Worm (Caenorhabditis elegans): Measurements from ENCODE around the gene Y45F10D.7.
A peak's percentile ranks its signal among the peaks of the same experiment; 100 is the strongest.

Gene Y45F10D.7

ce11 chrIV:13777480-13777879, 11.2 kb upstream of the Y45F10D.7 start, which contains the start of gene rpl-18 (continued):
- peak; percentile 78 for TF ChIP-seq snpc-4 (tag; optimal IDR thresholded peaks at IDR 0.05)
- no peak for TF ChIP-seq eor-1 (tag; optimal IDR thresholded peaks at IDR 0.05)
- no peak for TF ChIP-seq nhr-12 (tag; optimal IDR thresholded peaks at IDR 0.05)
- no peak for TF ChIP-seq ceh-82 (tag; optimal IDR thresholded peaks at IDR 0.05)
- no peak for TF ChIP-seq daf-12 (tag; optimal IDR thresholded peaks at IDR 0.05)

DNA sequence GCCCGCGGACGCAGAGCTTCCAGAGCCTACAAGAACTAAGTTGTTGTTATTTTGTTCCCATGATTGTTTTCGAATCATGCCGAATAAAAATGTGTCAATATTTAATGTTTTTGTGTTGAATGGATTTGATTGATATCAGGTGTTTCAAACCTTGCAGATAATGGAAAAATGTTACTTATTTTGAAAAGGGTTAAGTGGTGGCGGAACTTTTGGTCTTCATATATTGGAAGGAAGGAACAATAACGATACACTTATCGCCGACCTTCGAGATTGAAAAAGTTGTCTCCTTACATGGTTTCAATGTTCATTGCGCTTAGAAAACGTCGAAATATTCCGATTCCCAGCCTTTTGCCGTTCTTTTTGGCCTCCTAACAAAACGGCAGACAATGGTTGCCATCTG, 10.0 kb upstream of the Y45F10D.7 start, which contains the start of gene gly-10:
TSS of gene gly-10 (plus strand) at position 387 of the 400 bp plus-strand sequence.
- no peak for TF ChIP-seq nhr-76 (tag; optimal IDR thresholded peaks at IDR 0.05)
- no peak for TF ChIP-seq jun-1 (tag; optimal IDR thresholded peaks at IDR 0.05)
- TF ChIP-seq ceh-9 (tag; optimal IDR thresholded peaks at IDR 0.05), result no peak

DNA sequence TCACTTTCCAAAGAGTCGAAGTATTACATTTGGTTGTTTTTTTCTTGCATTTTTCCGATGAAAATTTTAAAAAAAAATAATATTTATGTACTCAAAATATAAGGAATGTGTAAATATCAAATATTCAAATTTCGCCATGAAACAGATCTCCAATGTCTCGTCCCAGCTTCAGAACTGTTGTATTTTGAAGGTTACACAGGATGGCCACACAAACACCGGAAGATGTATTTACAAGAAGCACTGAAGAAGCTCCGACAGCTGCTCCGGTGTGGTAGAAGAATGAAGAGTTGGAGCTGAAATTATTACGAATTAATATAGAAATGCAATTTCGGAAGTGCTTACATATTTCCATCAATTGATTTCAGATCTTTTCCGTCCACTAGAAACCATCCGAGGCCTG, 6.4 kb upstream of the Y45F10D.7 start:
- TF ChIP-seq nhr-237 (tag; optimal IDR thresholded peaks at IDR 0.05), result no peak
- no peak for TF ChIP-seq nhr-67 (tag; optimal IDR thresholded peaks at IDR 0.05)
- TF ChIP-seq sea-2 (GFP tag; optimal IDR thresholded peaks at IDR 0.05), result no peak
- no peak for TF ChIP-seq lsy-12 (tag; optimal IDR thresholded peaks at IDR 0.05)
- no peak for TF ChIP-seq nhr-43 (tag; optimal IDR thresholded peaks at IDR 0.05; ENCODE audit: poor library complexity, severe bottlenecking)
- no peak for TF ChIP-seq ZK546.5 (tag; optimal IDR thresholded peaks at IDR 0.05)
- TF ChIP-seq lin-39 (tag; optimal IDR thresholded peaks at IDR 0.05), result no peak
- no peak for TF ChIP-seq ceh-16 (tag; optimal IDR thresholded peaks at IDR 0.05)
- no peak for TF ChIP-seq fkh-2 (tag; optimal IDR thresholded peaks at IDR 0.05)
- no peak for TF ChIP-seq zag-1 (tag; optimal IDR thresholded peaks at IDR 0.05)
- no peak for TF ChIP-seq ama-1 (optimal IDR thresholded peaks at IDR 0.05)
- no peak for TF ChIP-seq snpc-4 (tag; optimal IDR thresholded peaks at IDR 0.05)
- TF ChIP-seq fkh-10 (GFP tag; optimal IDR thresholded peaks at IDR 0.05), result no peak
- TF ChIP-seq aly-2 (tag; optimal IDR thresholded peaks at IDR 0.05), result no peak
- TF ChIP-seq ceh-82 (tag; optimal IDR thresholded peaks at IDR 0.05), result no peak
- no peak for TF ChIP-seq daf-12 (tag; optimal IDR thresholded peaks at IDR 0.05)
- no peak for TF ChIP-seq nfya-1 (tag; optimal IDR thresholded peaks at IDR 0.05; ENCODE audit: insufficient read depth)
- no peak for TF ChIP-seq mml-1 (tag; optimal IDR thresholded peaks at IDR 0.05)
- TF ChIP-seq fos-1 (tag; optimal IDR thresholded peaks at IDR 0.05), result no peak
- TF ChIP-seq pqm-1 (tag; optimal IDR thresholded peaks at IDR 0.05), result no peak

DNA sequence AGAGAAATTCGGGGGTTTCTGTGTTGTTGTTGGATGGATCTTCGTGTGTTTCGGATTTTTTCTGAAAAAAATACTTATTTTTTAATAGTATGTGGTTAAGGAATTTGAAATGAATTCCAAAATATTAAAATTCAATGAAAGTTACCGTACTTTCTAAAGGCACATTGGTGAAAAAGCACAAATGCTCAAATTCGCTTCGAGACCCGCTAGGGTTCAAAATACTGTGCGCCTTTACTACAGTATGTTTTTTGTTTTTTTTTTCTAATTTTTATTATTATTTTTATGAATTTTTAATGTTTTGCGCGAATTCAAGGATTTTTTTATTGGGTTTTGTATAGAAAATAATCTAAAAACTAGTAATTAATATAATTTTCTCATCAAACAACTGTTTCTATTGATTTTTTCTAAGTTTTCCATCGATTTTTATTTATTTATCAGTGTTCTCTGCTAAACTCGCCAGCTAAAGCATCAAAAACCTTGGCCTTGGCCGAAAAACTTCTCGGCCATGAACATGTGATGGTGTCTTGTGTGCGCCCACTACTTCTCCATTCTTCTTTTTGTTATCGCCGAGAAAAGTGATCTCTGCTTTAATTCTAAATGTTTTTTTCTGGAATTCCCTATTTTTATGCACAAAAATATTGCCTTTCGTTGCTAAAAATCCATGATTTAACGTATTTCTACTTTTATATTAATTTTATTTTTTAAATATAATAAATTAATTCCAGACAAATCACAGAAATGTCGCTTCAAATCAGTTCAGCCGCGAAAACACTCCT, 5.3 kb upstream of the Y45F10D.7 start, which contains the start of gene iscu-1:
TSS of gene iscu-1 (plus strand) at position 726 of the 776 bp plus-strand sequence.
- TF ChIP-seq ceh-9 (tag; optimal IDR thresholded peaks at IDR 0.05) (no peak), daf-12 (tag; optimal IDR thresholded peaks at IDR 0.05) (no peak), eor-1 (tag; optimal IDR thresholded peaks at IDR 0.05) (no peak), elt-1 (tag; optimal IDR thresholded peaks at IDR 0.05) (no peak), pha-4 (tag; optimal IDR thresholded peaks at IDR 0.05) (peak; percentile 62), nhr-23 (tag; optimal IDR thresholded peaks at IDR 0.05) (peak; percentile 22), zag-1 (tag; optimal IDR thresholded peaks at IDR 0.05) (no peak), fos-1 (tag; optimal IDR thresholded peaks at IDR 0.05) (no peak), hmg-11 (tag; optimal IDR thresholded peaks at IDR 0.05) (peak; percentile 30), nfya-1 (tag; optimal IDR thresholded peaks at IDR 0.05; ENCODE audit: insufficient read depth) (peak; percentile 77), nhr-237 (tag; optimal IDR thresholded peaks at IDR 0.05) (no peak), ceh-28 (tag; optimal IDR thresholded peaks at IDR 0.05) (peak; percentile 45), unc-62 (GFP tag; optimal IDR thresholded peaks at IDR 0.05) (no peak), nhr-76 (tag; optimal IDR thresholded peaks at IDR 0.05) (no peak), pqm-1 (tag; optimal IDR thresholded peaks at IDR 0.05) (no peak), nhr-28 (tag; optimal IDR thresholded peaks at IDR 0.05) (no peak), nhr-25 (tag; optimal IDR thresholded peaks at IDR 0.05) (peak; percentile 20), nhr-12 (tag; optimal IDR thresholded peaks at IDR 0.05) (no peak), nhr-43 (tag; optimal IDR thresholded peaks at IDR 0.05; ENCODE audit: poor library complexity, severe bottlenecking) (no peak), lsy-12 (tag; optimal IDR thresholded peaks at IDR 0.05) (no peak), ztf-4 (tag; optimal IDR thresholded peaks at IDR 0.05) (no peak), egl-27 (tag; optimal IDR thresholded peaks at IDR 0.05) (no peak), tbx-2 (tag; optimal IDR thresholded peaks at IDR 0.05) (no peak), ceh-82 (tag; optimal IDR thresholded peaks at IDR 0.05) (no peak), lin-15B (tag; optimal IDR thresholded peaks at IDR 0.05) (peak; percentile 77), mdl-1 (tag; optimal IDR thresholded peaks at IDR 0.05) (no peak), nhr-77 (tag; optimal IDR thresholded peaks at IDR 0.05) (no peak), fkh-2 (tag; optimal IDR thresholded peaks at IDR 0.05) (no peak), ceh-16 (tag; optimal IDR thresholded peaks at IDR 0.05) (no peak), unc-39 (tag; optimal IDR thresholded peaks at IDR 0.05) (no peak), aly-2 (tag; optimal IDR thresholded peaks at IDR 0.05) (no peak), egl-5 (tag; optimal IDR thresholded peaks at IDR 0.05) (no peak), mml-1 (tag; optimal IDR thresholded peaks at IDR 0.05) (no peak), skn-1 (tag; optimal IDR thresholded peaks at IDR 0.05) (no peak), fkh-10 (GFP tag; optimal IDR thresholded peaks at IDR 0.05) (no peak), sea-2 (GFP tag; optimal IDR thresholded peaks at IDR 0.05) (no peak), elt-3 (tag; optimal IDR thresholded peaks at IDR 0.05) (no peak), elt-2 (tag; optimal IDR thresholded peaks at IDR 0.05) (peak; percentile 51), lin-39 (tag; optimal IDR thresholded peaks at IDR 0.05) (no peak)

Measured in whole organism, L3 larva.